Worm (Caenorhabditis elegans) whole organism, mixed stage, embryonic: ENCODE results near the gene F46F5.14.
A peak's percentile ranks its signal among the peaks of the same experiment; 100 is the strongest.

Experiments
- bed-3 ChIP-seq: fragments of 200-800 bp; sonication (Bioruptor generic); optimal IDR thresholded peaks from 3 replicates; lab custom pipeline; 2018; ENCODE audit warnings: mild to moderate bottlenecking, missing genetic modification characterization, moderate library complexity, missing compliant biosample characterization
- blmp-1 ChIP-seq: fragments of 150-350 bp; optimal IDR thresholded peaks from 2 replicates; lab custom pipeline; 2014; ENCODE audit warnings: missing biosample characterization, missing genetic modification characterization
- ceh-39 ChIP-seq: fragments of 150-350 bp; optimal IDR thresholded peaks from 2 replicates; lab custom pipeline; 2014; ENCODE audit warnings: missing biosample characterization, missing genetic modification characterization
- ceh-43 ChIP-seq: fragments of 200-800 bp; sonication (Bioruptor generic); optimal IDR thresholded peaks from 2 replicates; lab custom pipeline; 2018; ENCODE audit warnings: mild to moderate bottlenecking, missing genetic modification characterization, moderate library complexity, missing compliant biosample characterization
- ceh-83 ChIP-seq: fragments of 200-800 bp; sonication (Bioruptor generic); optimal IDR thresholded peaks from 2 replicates; lab custom pipeline; 2018; ENCODE audit warnings: mild to moderate bottlenecking, missing genetic modification characterization, missing compliant biosample characterization
- ces-1 ChIP-seq: fragments of 150-350 bp; optimal IDR thresholded peaks from 2 replicates; lab custom pipeline; 2014; ENCODE audit warnings: missing biosample characterization, missing genetic modification reagents, missing genetic modification characterization
- cnd-1 ChIP-seq: fragments of 200-800 bp; sonication (Bioruptor generic); optimal IDR thresholded peaks from 2 replicates; lab custom pipeline; 2018; ENCODE audit warnings: mild to moderate bottlenecking, missing genetic modification characterization, missing compliant biosample characterization
- drap-1 ChIP-seq: fragments of 200-800 bp; sonication (Bioruptor generic); optimal IDR thresholded peaks from 3 replicates; lab custom pipeline; 2018; ENCODE audit warnings: mild to moderate bottlenecking, missing genetic modification characterization, missing compliant biosample characterization
- elt-1 ChIP-seq: sonication (generic microtip); optimal IDR thresholded peaks from 2 replicates; lab custom pipeline; 2017; ENCODE audit warnings: missing genetic modification characterization, mild to moderate bottlenecking, missing compliant biosample characterization, antibody characterized with exemption, moderate library complexity, borderline replicate concordance; ENCODE audit not compliant: insufficient read depth
- hlh-1 ChIP-seq: fragments of 150-350 bp; optimal IDR thresholded peaks from 2 replicates; lab custom pipeline; 2014; ENCODE audit warnings: missing biosample characterization, missing genetic modification reagents, missing genetic modification characterization
- lin-13 ChIP-seq: fragments of 150-350 bp; optimal IDR thresholded peaks from 2 replicates; lab custom pipeline; 2014; ENCODE audit warnings: missing biosample characterization, missing genetic modification characterization
- lsy-2 ChIP-seq: fragments of 150-350 bp; optimal IDR thresholded peaks from 2 replicates; lab custom pipeline; 2014; ENCODE audit warnings: missing biosample characterization, missing genetic modification characterization
- mab-5 ChIP-seq: fragments of 150-350 bp; optimal IDR thresholded peaks from 2 replicates; lab custom pipeline; 2014; ENCODE audit warnings: missing biosample characterization, missing genetic modification characterization
- mep-1 ChIP-seq: fragments of 150-350 bp; optimal IDR thresholded peaks from 2 replicates; lab custom pipeline; 2017; ENCODE audit warnings: missing biosample characterization, missing genetic modification reagents, missing genetic modification characterization, inconsistent platforms
- mls-2 ChIP-seq: sonication (generic microtip); optimal IDR thresholded peaks from 2 replicates; lab custom pipeline; 2016; ENCODE audit warnings: mild to moderate bottlenecking, missing genetic modification characterization, moderate library complexity, missing compliant biosample characterization
- nhr-12 ChIP-seq: fragments of 150-350 bp; optimal IDR thresholded peaks from 2 replicates; lab custom pipeline; 2014; ENCODE audit warnings: missing biosample characterization, missing genetic modification characterization
- nhr-2 ChIP-seq: fragments of 150-350 bp; optimal IDR thresholded peaks from 2 replicates; lab custom pipeline; 2014; ENCODE audit warnings: missing biosample characterization, missing genetic modification characterization
- nhr-237 ChIP-seq: fragments of 150-350 bp; optimal IDR thresholded peaks from 2 replicates; lab custom pipeline; 2014; ENCODE audit warnings: missing biosample characterization, missing genetic modification characterization
- nhr-28 ChIP-seq: fragments of 150-350 bp; optimal IDR thresholded peaks from 2 replicates; lab custom pipeline; 2014; ENCODE audit warnings: missing biosample characterization, missing genetic modification characterization
- nhr-76 ChIP-seq: sonication (generic microtip); optimal IDR thresholded peaks from 2 replicates; lab custom pipeline; 2017; ENCODE audit warnings: missing biosample characterization, missing genetic modification characterization
- pha-4 ChIP-seq: fragments of 150-350 bp; optimal IDR thresholded peaks from 2 replicates; lab custom pipeline; 2018; ENCODE audit warnings: missing biosample characterization, missing genetic modification reagents, missing genetic modification characterization
- sem-2 ChIP-seq: fragments of 200-800 bp; sonication (Bioruptor generic); optimal IDR thresholded peaks from 2 replicates; lab custom pipeline; 2018; ENCODE audit warnings: mild to moderate bottlenecking, missing genetic modification characterization, missing compliant biosample characterization
- snpc-4 ChIP-seq: fragments of 150-350 bp; optimal IDR thresholded peaks from 2 replicates; lab custom pipeline; 2014; ENCODE audit warnings: missing biosample characterization, missing genetic modification characterization
- tbx-8 ChIP-seq: fragments of 200-800 bp; sonication (Bioruptor generic); optimal IDR thresholded peaks from 2 replicates; lab custom pipeline; 2018; ENCODE audit warnings: mild to moderate bottlenecking, missing genetic modification characterization, moderate library complexity, missing compliant biosample characterization
- unc-120 ChIP-seq: sonication (generic microtip); optimal IDR thresholded peaks from 2 replicates; lab custom pipeline; 2017; ENCODE audit warnings: missing genetic modification characterization, missing compliant biosample characterization; ENCODE audit not compliant: poor library complexity, severe bottlenecking
- unc-39 ChIP-seq: fragments of 150-350 bp; optimal IDR thresholded peaks from 2 replicates; lab custom pipeline; 2014; ENCODE audit warnings: missing biosample characterization, missing genetic modification characterization
- zip-8 ChIP-seq: fragments of 150-350 bp; optimal IDR thresholded peaks from 2 replicates; lab custom pipeline; 2014; ENCODE audit warnings: missing biosample characterization, missing genetic modification characterization
- ztf-11 ChIP-seq: fragments of 150-350 bp; optimal IDR thresholded peaks from 2 replicates; lab custom pipeline; 2014; ENCODE audit warnings: missing biosample characterization, missing genetic modification characterization

The F46F5.14 gene

ce11 chrII:756161-756560, 43.6 kb upstream of the F46F5.14 start:
- TF ChIP-seq ceh-43 (GFP tag; lab: Kevin White, UChicago) = no peak
- no peak for TF ChIP-seq pha-4 (tag; lab: Kevin White, UChicago)
- no peak for TF ChIP-seq nhr-12 (tag; lab: Kevin White, UChicago)

DNA sequence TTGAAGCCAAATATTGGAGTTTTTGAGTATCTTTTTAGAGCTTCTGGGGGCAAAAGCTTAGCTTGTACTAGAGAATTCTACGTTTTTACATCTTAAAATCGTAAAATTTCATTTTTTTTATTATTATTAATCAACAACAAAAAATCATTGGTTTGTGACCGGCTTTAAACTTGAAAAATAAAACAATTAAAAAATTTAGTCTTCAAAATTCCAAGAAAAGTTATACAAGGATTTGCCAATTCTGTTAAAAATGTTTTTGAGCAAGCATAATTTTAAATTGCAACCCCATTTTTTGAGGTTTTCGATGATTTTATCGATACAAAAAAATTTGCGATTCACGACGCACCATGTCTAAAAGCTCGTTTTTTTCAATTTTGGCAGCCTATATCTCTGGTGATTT, 42.6 kb upstream of the F46F5.14 start:
- no peak for TF ChIP-seq unc-39 (tag; lab: Kevin White, UChicago)
- TF ChIP-seq drap-1 (GFP tag; lab: Kevin White, UChicago) = no peak
- TF ChIP-seq lsy-2 (tag; lab: Kevin White, UChicago) = no peak
- TF ChIP-seq bed-3 = no peak
- TF ChIP-seq zip-8 (tag; lab: Kevin White, UChicago) = no peak

DNA sequence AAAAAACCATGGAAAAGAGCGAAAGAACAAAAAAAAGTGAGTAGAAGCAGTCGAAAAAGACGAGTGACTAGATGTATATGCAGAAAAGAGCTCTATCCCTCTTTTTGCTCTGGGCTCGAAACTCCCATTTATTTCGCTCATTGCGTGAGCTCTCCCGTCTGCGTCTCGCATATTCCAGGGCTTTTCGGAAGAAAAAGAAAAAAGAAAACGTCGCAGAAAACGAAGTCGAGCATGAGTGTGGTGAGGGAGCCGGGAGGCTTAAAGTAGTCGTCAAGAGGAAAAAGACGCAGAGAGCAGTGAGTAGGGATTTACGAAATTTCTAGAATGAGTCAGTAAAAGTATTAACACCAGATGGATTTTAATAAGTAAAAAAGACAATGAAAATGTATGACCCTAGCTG, 40.0 kb upstream of the F46F5.14 start:
- no peak for TF ChIP-seq mab-5 (tag; lab: Kevin White, UChicago)
- peak; percentile 67 for TF ChIP-seq ces-1 (GFP tag; lab: Kevin White, UChicago)
- TF ChIP-seq nhr-2 = no peak
- no peak for TF ChIP-seq cnd-1
- no peak for TF ChIP-seq elt-1 (tag; lab: Kevin White, UChicago)
- TF ChIP-seq mep-1 (tag; lab: Kevin White, UChicago) = peak; percentile 25
- no peak for TF ChIP-seq blmp-1

ce11 chrII:760276-760675, 39.5 kb upstream of the F46F5.14 start:
- no peak for TF ChIP-seq ceh-83 (GFP tag; lab: Kevin White, UChicago)
- TF ChIP-seq nhr-237 (tag; lab: Kevin White, UChicago) = no peak
- no peak for TF ChIP-seq ces-1 (GFP tag; lab: Kevin White, UChicago)
- TF ChIP-seq nhr-76 (tag; lab: Kevin White, UChicago) = no peak
- no peak for TF ChIP-seq ztf-11 (tag; lab: Kevin White, UChicago)

- TF ChIP-seq ztf-11 (tag; lab: Kevin White, UChicago) = no peak
- TF ChIP-seq tbx-8 (GFP tag; lab: Kevin White, UChicago) = no peak
- TF ChIP-seq mab-5 (tag; lab: Kevin White, UChicago) = no peak
- no peak for TF ChIP-seq hlh-1 (tag; lab: Kevin White, UChicago)
- TF ChIP-seq ceh-39 = no peak
- no peak for TF ChIP-seq nhr-12 (tag; lab: Kevin White, UChicago)
- TF ChIP-seq snpc-4 (tag; lab: Kevin White, UChicago) = no peak
- no peak for TF ChIP-seq nhr-237 (tag; lab: Kevin White, UChicago)
- no peak for TF ChIP-seq cnd-1
- TF ChIP-seq lin-13 (tag; lab: Kevin White, UChicago) = no peak
- TF ChIP-seq sem-2 = no peak
Measured at ce11 chrII:762942-763341, 36.9 kb upstream of the F46F5.14 start.

- TF ChIP-seq nhr-76 (tag; lab: Kevin White, UChicago) = no peak
- TF ChIP-seq blmp-1 = no peak
- no peak for TF ChIP-seq lin-13 (tag; lab: Kevin White, UChicago)
- no peak for TF ChIP-seq ceh-83 (GFP tag; lab: Kevin White, UChicago)
- TF ChIP-seq unc-120 (tag; lab: Kevin White, UChicago) = no peak
- TF ChIP-seq ceh-39 = no peak
- TF ChIP-seq cnd-1 = no peak
- TF ChIP-seq mep-1 (tag; lab: Kevin White, UChicago) = no peak
- no peak for TF ChIP-seq snpc-4 (tag; lab: Kevin White, UChicago)
- TF ChIP-seq nhr-28 (tag; lab: Kevin White, UChicago) = no peak
- TF ChIP-seq pha-4 (tag; lab: Kevin White, UChicago) = no peak
Measured at ce11 chrII:764385-764784, 35.4 kb upstream of the F46F5.14 start.

DNA sequence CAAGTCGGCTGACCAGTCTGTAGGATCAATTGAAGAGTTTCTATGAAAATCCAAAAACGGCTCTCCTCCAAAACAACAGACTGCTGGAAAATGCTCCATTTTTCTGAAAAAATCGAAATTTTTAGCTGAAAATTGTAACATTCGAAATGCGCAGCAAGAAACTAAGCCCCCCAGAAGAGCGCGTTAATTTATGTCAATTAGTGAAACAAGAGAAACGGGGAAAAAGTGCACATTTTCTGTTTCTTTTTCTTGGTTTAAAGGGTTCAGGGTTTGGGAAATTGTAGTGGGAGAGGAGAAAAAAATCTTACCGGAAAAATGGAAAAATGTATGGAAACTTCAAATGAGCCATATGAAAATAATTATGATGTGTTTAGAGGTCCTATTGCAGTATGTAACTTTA, 34.6 kb upstream of the F46F5.14 start, which contains the start of gene C08G5.7:
Gene C08G5.7, minus strand, starts transcription at position 101 of the 400 bp plus-strand sequence.
- no peak for TF ChIP-seq ceh-83 (GFP tag; lab: Kevin White, UChicago)
- TF ChIP-seq ces-1 (GFP tag; lab: Kevin White, UChicago) = peak; percentile 20
- no peak for TF ChIP-seq mls-2 (tag; lab: Kevin White, UChicago)
- TF ChIP-seq nhr-12 (tag; lab: Kevin White, UChicago) = no peak
